Worm (Caenorhabditis elegans) whole organism, late embryonic: Measurements from ENCODE around the gene algn-1.

Experiments
- ama-1 ChIP-seq: fragments of 150-350 bp; optimal IDR thresholded peaks from 2 replicates; lab custom pipeline; 2014
- ceh-22 ChIP-seq: sonication (generic microtip); optimal IDR thresholded peaks from 2 replicates; lab custom pipeline; 2017; ENCODE audit warnings: missing biosample characterization, missing genetic modification characterization
- elt-4 ChIP-seq: sonication (generic microtip); optimal IDR thresholded peaks from 2 replicates; lab custom pipeline; 2016; ENCODE audit warnings: missing genetic modification characterization, missing compliant biosample characterization
- eyg-1 ChIP-seq: sonication (generic microtip); optimal IDR thresholded peaks from 2 replicates; lab custom pipeline; 2016; ENCODE audit warnings: missing genotype, missing genetic modification characterization, missing compliant biosample characterization
- hlh-8 ChIP-seq: sonication (generic microtip); optimal IDR thresholded peaks from 2 replicates; lab custom pipeline; 2016; ENCODE audit warnings: missing genotype, missing genetic modification characterization, missing compliant biosample characterization
- lin-11 ChIP-seq: fragments of 200-800 bp; sonication (Bioruptor generic); optimal IDR thresholded peaks from 2 replicates; lab custom pipeline; 2018; ENCODE audit warnings: mild to moderate bottlenecking, missing genetic modification characterization, missing compliant biosample characterization
- nfya-1 ChIP-seq: sonication (generic microtip); optimal IDR thresholded peaks from 2 replicates; lab custom pipeline; 2017; ENCODE audit warnings: missing genetic modification characterization, mild to moderate bottlenecking, missing compliant biosample characterization, antibody characterized with exemption, moderate library complexity
- pag-3 ChIP-seq: sonication (generic microtip); optimal IDR thresholded peaks from 2 replicates; lab custom pipeline; 2016; ENCODE audit warnings: missing compliant biosample characterization, missing genetic modification characterization, borderline replicate concordance
- pha-2 ChIP-seq: sonication (generic microtip); optimal IDR thresholded peaks from 2 replicates; lab custom pipeline; 2017; ENCODE audit warnings: mild to moderate bottlenecking, missing genetic modification characterization, missing compliant biosample characterization
- pha-4 ChIP-seq: fragments of 150-350 bp; optimal IDR thresholded peaks from 2 replicates; lab custom pipeline; 2018; ENCODE audit warnings: missing biosample characterization, missing genetic modification reagents, missing genetic modification characterization
- pqm-1 ChIP-seq: sonication (generic microtip); optimal IDR thresholded peaks from 2 replicates; lab custom pipeline; 2016; ENCODE audit warnings: missing genetic modification characterization, missing compliant biosample characterization
- unc-55 ChIP-seq: sonication (generic microtip); optimal IDR thresholded peaks from 2 replicates; lab custom pipeline; 2017; ENCODE audit warnings: missing biosample characterization, missing genetic modification reagents, missing genetic modification characterization

ce11 chrIII:6411914-6412313 is 48.0 kb upstream of the algn-1 start, which contains the start of gene C05D11.5:
- TF ChIP-seq pha-2 (tag; lab: Kevin White, UChicago) (no peak), elt-4 (no peak), lin-11 (tag; lab: Kevin White, UChicago) (no peak), hlh-8 (no peak), pqm-1 (tag; lab: Kevin White, UChicago) (no peak), ama-1 (lab: Kevin White, UChicago) (no peak), ceh-22 (no peak), unc-55 (no peak), pag-3 (tag; lab: Kevin White, UChicago) (no peak), eyg-1 (tag; lab: Kevin White, UChicago) (no peak), nfya-1 (no peak), pha-4 (tag; lab: Kevin White, UChicago) (no peak)
